Fruit fly (Drosophila melanogaster) whole organism, embryonic: ENCODE results near the gene Hs2st.

Source experiments
- BEAF-32 ChIP-seq: fragments of 200-800 bp; sonication (Bioruptor generic); optimal IDR thresholded peaks from 3 replicates; lab custom pipeline; 2017; ENCODE audit warnings: missing biosample characterization, missing genetic modification characterization, mild to moderate bottlenecking, moderate library complexity, missing genetic modification reagents
- CG10959 ChIP-seq: fragments of 200-800 bp; sonication (Bioruptor generic); IDR thresholded peaks from 2 replicates; pipeline ENCODE4 v1.3.6; 2022; ENCODE audit warnings: missing biosample characterization, missing genetic modification characterization
- CG11723 ChIP-seq: fragments of 200-800 bp; sonication (Bioruptor generic); optimal IDR thresholded peaks from 2 replicates; lab custom pipeline; 2017; ENCODE audit warnings: missing biosample characterization, mild to moderate bottlenecking, missing genetic modification characterization
- CG12071 ChIP-seq: fragments of 200-800 bp; sonication (Bioruptor generic); optimal IDR thresholded peaks from 3 replicates; lab custom pipeline; 2018; ENCODE audit warnings: missing biosample characterization, mild to moderate bottlenecking, missing genetic modification characterization
- CG12942 ChIP-seq: fragments of 200-800 bp; sonication (Bioruptor generic); optimal IDR thresholded peaks from 3 replicates; lab custom pipeline; 2016; ENCODE audit warnings: missing biosample characterization, missing genetic modification characterization
- CG14710 ChIP-seq: fragments of 200-800 bp; sonication (Bioruptor generic); optimal IDR thresholded peaks from 3 replicates; lab custom pipeline; 2019; ENCODE audit warnings: missing biosample characterization, mild to moderate bottlenecking, missing genetic modification characterization, moderate library complexity
- CG17361 ChIP-seq: fragments of 200-800 bp; sonication (Bioruptor generic); IDR thresholded peaks from 3 replicates; pipeline ENCODE4 v1.3.6; 2022; ENCODE audit warnings: missing biosample characterization, missing genetic modification characterization
- CG17802 ChIP-seq: fragments of 200-800 bp; sonication (Bioruptor generic); optimal IDR thresholded peaks from 2 replicates; lab custom pipeline; 2018; ENCODE audit warnings: missing biosample characterization, mild to moderate bottlenecking, missing genetic modification characterization, moderate library complexity
- CG17829 ChIP-seq: fragments of 200-800 bp; optimal IDR thresholded peaks from 2 replicates; lab custom pipeline; 2019; ENCODE audit warnings: missing biosample characterization, mild to moderate bottlenecking, missing genetic modification characterization, moderate library complexity
- CG2116 ChIP-seq: fragments of 200-800 bp; sonication (Bioruptor generic); optimal IDR thresholded peaks from 3 replicates; lab custom pipeline; 2018; ENCODE audit warnings: missing biosample characterization, mild to moderate bottlenecking, missing genetic modification characterization
- CG2712 ChIP-seq: fragments of 200-800 bp; optimal IDR thresholded peaks from 3 replicates; lab custom pipeline; 2019; ENCODE audit warnings: missing biosample characterization, mild to moderate bottlenecking, missing genetic modification characterization, moderate library complexity
- CG31365 ChIP-seq: fragments of 200-800 bp; sonication (Bioruptor generic); optimal IDR thresholded peaks from 2 replicates; lab custom pipeline; 2018; ENCODE audit warnings: missing biosample characterization, mild to moderate bottlenecking, missing genetic modification characterization
- CG3163 ChIP-seq: fragments of 200-800 bp; sonication (Bioruptor generic); optimal IDR thresholded peaks from 3 replicates; lab custom pipeline; 2016; ENCODE audit warnings: missing biosample characterization, missing genetic modification characterization
- CG3281 ChIP-seq: fragments of 200-800 bp; sonication (Bioruptor generic); optimal IDR thresholded peaks from 3 replicates; lab custom pipeline; 2017; ENCODE audit warnings: missing biosample characterization, mild to moderate bottlenecking, missing genetic modification characterization
- CG3726 ChIP-seq: fragments of 200-800 bp; sonication (Bioruptor generic); IDR thresholded peaks from 3 replicates; pipeline ENCODE4, ENCODE4 v1.3.6; 2022; ENCODE audit warnings: missing biosample characterization, missing genetic modification characterization
- CG4282 ChIP-seq: fragments of 200-800 bp; sonication (Bioruptor generic); optimal IDR thresholded peaks from 2 replicates; lab custom pipeline; 2016; ENCODE audit warnings: missing biosample characterization, missing genetic modification characterization
- CG43689 ChIP-seq: fragments of 200-800 bp; sonication (Bioruptor generic); IDR thresholded peaks from 2 replicates; pipeline ENCODE4 v1.3.6; 2022; ENCODE audit warnings: missing biosample characterization, missing genetic modification characterization
- CG4404 ChIP-seq: fragments of 200-800 bp; sonication (Bioruptor generic); IDR thresholded peaks from 2 replicates; pipeline ENCODE4 v1.3.6; 2022; ENCODE audit warnings: missing biosample characterization, missing genetic modification characterization
- CG6689 ChIP-seq: fragments of 200-800 bp; sonication (Bioruptor generic); IDR thresholded peaks from 2 replicates; pipeline ENCODE4 v1.3.6; 2022; ENCODE audit warnings: missing biosample characterization, missing genetic modification characterization
- CG7271 ChIP-seq: fragments of 200-800 bp; sonication (Bioruptor generic); optimal IDR thresholded peaks from 2 replicates; lab custom pipeline; 2018; ENCODE audit warnings: missing biosample characterization, mild to moderate bottlenecking, missing genetic modification characterization, moderate library complexity
- CG8290 ChIP-seq, 3 experiments: fragments of 200-800 bp; sonication (Bioruptor generic); optimal IDR thresholded peaks; 2 replicates each; lab custom pipeline; 2016 to 2019; ENCODE audit warnings: missing biosample characterization in 3 of 3, missing genetic modification characterization in 3 of 3, mild to moderate bottlenecking in 2 of 3, moderate library complexity in 1 of 3
- CG9727 ChIP-seq: fragments of 200-800 bp; sonication (Bioruptor generic); optimal IDR thresholded peaks from 3 replicates; lab custom pipeline; 2017; ENCODE audit warnings: missing biosample characterization, mild to moderate bottlenecking, missing genetic modification characterization
- CrebB ChIP-seq: fragments of 200-800 bp; sonication (Bioruptor generic); optimal IDR thresholded peaks from 3 replicates; lab custom pipeline; 2018; ENCODE audit warnings: missing biosample characterization, mild to moderate bottlenecking, missing genetic modification characterization
- Dad ChIP-seq: fragments of 200-800 bp; sonication (Bioruptor generic); optimal IDR thresholded peaks from 3 replicates; lab custom pipeline; 2016; ENCODE audit warnings: missing biosample characterization, missing genetic modification characterization
- HHEX ChIP-seq: fragments of 200-800 bp; sonication (Bioruptor generic); optimal IDR thresholded peaks from 3 replicates; lab custom pipeline; 2017; ENCODE audit warnings: missing biosample characterization, mild to moderate bottlenecking, missing genetic modification characterization, missing genetic modification reagents
- Hr78 ChIP-seq, 2 experiments: fragments of 200-800 bp in 1 of 2; fragments of >200 bp in 1 of 2; sonication (Bioruptor generic) in 1 of 2; optimal IDR thresholded peaks; 2 replicates each; lab custom pipeline; 2017 to 2019; ENCODE audit warnings: missing biosample characterization in 2 of 2, missing genetic modification characterization in 2 of 2, mild to moderate bottlenecking in 1 of 2, moderate library complexity in 1 of 2
- Lpt ChIP-seq: fragments of >200 bp; optimal IDR thresholded peaks from 2 replicates; lab custom pipeline; 2018; ENCODE audit warnings: missing biosample characterization, missing genetic modification characterization
- Max ChIP-seq: fragments of 200-800 bp; sonication (Bioruptor generic); optimal IDR thresholded peaks from 2 replicates; lab custom pipeline; 2016; ENCODE audit warnings: missing biosample characterization, mild to moderate bottlenecking, missing genetic modification characterization
- NC2α ChIP-seq: fragments of 200-800 bp; sonication (Bioruptor generic); optimal IDR thresholded peaks from 2 replicates; lab custom pipeline; 2016; ENCODE audit warnings: missing biosample characterization, missing genetic modification characterization
- Oaz ChIP-seq: fragments of 200-800 bp; sonication (Bioruptor generic); IDR thresholded peaks from 2 replicates; pipeline ENCODE4 v1.3.6; 2022; ENCODE audit warnings: missing biosample characterization, missing genetic modification characterization
- PHDP ChIP-seq: fragments of 200-800 bp; sonication (Bioruptor generic); optimal IDR thresholded peaks from 3 replicates; lab custom pipeline; 2018; ENCODE audit warnings: missing biosample characterization, mild to moderate bottlenecking, missing genetic modification characterization, moderate library complexity
- Rx ChIP-seq: fragments of 200-800 bp; sonication (Bioruptor generic); IDR thresholded peaks from 2 replicates; pipeline ENCODE4 v1.3.6; 2022; ENCODE audit warnings: missing biosample characterization, missing genetic modification characterization
- Sox102F ChIP-seq: fragments of 200-800 bp; sonication (Bioruptor generic); optimal IDR thresholded peaks from 2 replicates; lab custom pipeline; 2018; ENCODE audit warnings: missing biosample characterization, mild to moderate bottlenecking, missing genetic modification characterization, moderate library complexity
- YL-1 ChIP-seq: fragments of 200-800 bp; sonication (Bioruptor generic); optimal IDR thresholded peaks from 3 replicates; lab custom pipeline; 2017; ENCODE audit warnings: missing biosample characterization, mild to moderate bottlenecking, missing genetic modification characterization
- al ChIP-seq: fragments of 200-800 bp; sonication (Bioruptor generic); IDR thresholded peaks from 2 replicates; pipeline ENCODE4 v1.3.6; 2022; ENCODE audit warnings: missing biosample characterization, missing genetic modification characterization
- bbx ChIP-seq: fragments of 200-800 bp; sonication (Bioruptor generic); IDR thresholded peaks from 2 replicates; pipeline ENCODE4 v1.3.6; 2022; ENCODE audit warnings: missing biosample characterization, missing genetic modification characterization; ENCODE audit not compliant: partially characterized antibody
- btn ChIP-seq: fragments of 200-800 bp; sonication (Bioruptor generic); optimal IDR thresholded peaks from 2 replicates; lab custom pipeline; 2016; ENCODE audit warnings: missing biosample characterization, missing genetic modification characterization
- chinmo ChIP-seq: fragments of 200-800 bp; sonication (Bioruptor generic); IDR thresholded peaks from 4 replicates; pipeline ENCODE4 v1.3.6; 2022; ENCODE audit warnings: missing biosample characterization, missing genetic modification characterization; ENCODE audit not compliant: partially characterized antibody
- chm ChIP-seq: fragments of 200-800 bp; sonication (Bioruptor generic); IDR thresholded peaks from 2 replicates; pipeline ENCODE4 v1.3.6; 2022; ENCODE audit warnings: missing biosample characterization, missing genetic modification characterization
- ewg ChIP-seq: fragments of 200-800 bp; sonication (Bioruptor generic); optimal IDR thresholded peaks from 3 replicates; lab custom pipeline; 2017; ENCODE audit warnings: mild to moderate bottlenecking, missing biosample characterization, missing genetic modification reagents, missing genetic modification characterization
- her ChIP-seq: fragments of 200-800 bp; sonication (Bioruptor generic); optimal IDR thresholded peaks from 2 replicates; lab custom pipeline; 2016; ENCODE audit warnings: missing biosample characterization, missing genetic modification characterization
- ind ChIP-seq: fragments of 200-800 bp; sonication (Bioruptor generic); optimal IDR thresholded peaks from 3 replicates; lab custom pipeline; 2016; ENCODE audit warnings: missing biosample characterization, missing genetic modification characterization
- prd ChIP-seq, 3 experiments: fragments of >200 bp in 2 of 3; fragments of 200-800 bp in 1 of 3; sonication (Bioruptor generic) in 1 of 3; optimal IDR thresholded peaks in 2 of 3; IDR thresholded peaks in 1 of 3; 2 replicates in 2 of 3; 3 replicates in 1 of 3; pipeline versions ENCODE4 v1.3.6 to Lab custom; 2017 to 2022; ENCODE audit warnings: missing biosample characterization in 1 of 3, missing genetic modification characterization in 1 of 3
- schlank ChIP-seq: fragments of 200-800 bp; sonication (Bioruptor generic); optimal IDR thresholded peaks from 2 replicates; lab custom pipeline; 2018; ENCODE audit warnings: missing biosample characterization, mild to moderate bottlenecking, missing genetic modification characterization
- stc ChIP-seq: fragments of 200-800 bp; sonication (Bioruptor generic); IDR thresholded peaks from 2 replicates; pipeline ENCODE4 v1.3.6; 2022; ENCODE audit warnings: missing biosample characterization, missing genetic modification characterization
- trem ChIP-seq: fragments of 200-800 bp; optimal IDR thresholded peaks from 3 replicates; lab custom pipeline; 2019; ENCODE audit warnings: missing biosample characterization, mild to moderate bottlenecking, missing genetic modification characterization, moderate library complexity
- unc-4 ChIP-seq: fragments of 200-800 bp; sonication (Bioruptor generic); IDR thresholded peaks from 2 replicates; pipeline ENCODE4 v1.3.6; 2022; ENCODE audit warnings: missing biosample characterization, missing genetic modification characterization; ENCODE audit not compliant: partially characterized antibody
- vvl ChIP-seq: fragments of 200-800 bp; sonication (Bioruptor generic); IDR thresholded peaks from 2 replicates; pipeline ENCODE4 v1.3.6; 2022; ENCODE audit warnings: missing biosample characterization, missing genetic modification characterization
- zfh2 ChIP-seq: fragments of 200-800 bp; sonication (Bioruptor generic); optimal IDR thresholded peaks from 2 replicates; lab custom pipeline; 2016; ENCODE audit warnings: missing biosample characterization, missing genetic modification characterization

The Hs2st gene

dm6 chr2L:19413118-19413893, 31.2 kb downstream of the Hs2st start (continued):
- TF ChIP-seq CG4404 (no peak), schlank (tag; lab: Kevin White, UChicago) (no peak), CG12071 (GFP tag; lab: Kevin White, UChicago) (no peak), prd (optimal IDR thresholded peaks at IDR 0.05; lab: Kevin White, UChicago) (no peak), prd (GFP tag; IDR thresholded peaks at IDR 0.05; lab: Robert Waterston, UW) (no peak), stc (GFP tag; lab: Robert Waterston, UW) (no peak), Sox102F (peak; percentile 15), bbx (GFP tag; lab: Robert Waterston, UW) (no peak), CG2116 (GFP tag; lab: Kevin White, UChicago) (no peak), unc-4 (no peak), CG3726 (GFP tag; lab: Robert Waterston, UW) (no peak), chm (GFP tag; lab: Robert Waterston, UW) (no peak), ewg (GFP tag; lab: Kevin White, UChicago) (no peak), CG17829 (no peak), Dad (GFP tag; lab: Kevin White, UChicago) (no peak), zfh2 (no peak), BEAF-32 (no peak), CG6689 (no peak), CG2712 (peak; percentile 13), Rx (GFP tag; lab: Robert Waterston, UW) (no peak), NC2α (GFP tag; lab: Kevin White, UChicago) (no peak), Oaz (GFP tag; lab: Robert Waterston, UW) (no peak), ind (GFP tag; lab: Kevin White, UChicago) (no peak), her (GFP tag; lab: Kevin White, UChicago) (no peak), CG4282 (GFP tag; lab: Kevin White, UChicago) (no peak), CG17802 (tag; lab: Kevin White, UChicago) (no peak), CG3163 (no peak), CG43689 (GFP tag; lab: Robert Waterston, UW) (no peak), CG12942 (GFP tag; lab: Kevin White, UChicago) (no peak), CG9727 (GFP tag; lab: Kevin White, UChicago) (no peak), btn (GFP tag; lab: Kevin White, UChicago) (no peak), CG14710 (no peak), CG8290 (GFP tag; optimal IDR thresholded peaks at IDR 0.05; lab: Kevin White, UChicago) (no peak), CG8290 (tag; optimal IDR thresholded peaks at IDR 0.05; lab: Kevin White, UChicago) (no peak), chinmo (GFP tag; lab: Robert Waterston, UW) (no peak), Hr78 (GFP tag; optimal IDR thresholded peaks at IDR 0.05; lab: Kevin White, UChicago) (peak in 1 of 2 experiments; percentile 46), vvl (GFP tag; lab: Robert Waterston, UW) (no peak), CG31365 (tag; lab: Kevin White, UChicago) (no peak), Max (GFP tag; lab: Kevin White, UChicago) (no peak), trem (tag; lab: Kevin White, UChicago) (no peak), Lpt (no peak), CG11723 (GFP tag; lab: Kevin White, UChicago) (no peak), YL-1 (GFP tag; lab: Kevin White, UChicago) (no peak), CG17361 (GFP tag; lab: Robert Waterston, UW) (0 out of 3 replicates have a peak, but pooled peaks have one; percentile 24), CG7271 (no peak), PHDP (tag; lab: Kevin White, UChicago) (no peak), al (GFP tag; lab: Robert Waterston, UW) (no peak), CG10959 (GFP tag; lab: Robert Waterston, UW) (no peak), HHEX (GFP tag; lab: Kevin White, UChicago) (no peak), CrebB (tag; lab: Kevin White, UChicago) (no peak), CG3281 (no peak)
